Fruit fly (Drosophila melanogaster) whole organism, prepupa: Measurements from ENCODE around the gene bdl.
A peak's percentile ranks its signal among the peaks of the same experiment; 100 is the strongest.

Experiments used
- Blimp-1 ChIP-seq: fragments of 200-800 bp; sonication (Bioruptor generic); optimal IDR thresholded peaks from 3 replicates; lab custom pipeline; 2017; ENCODE audit warnings: missing biosample characterization, missing genetic modification characterization, mild to moderate bottlenecking, moderate library complexity, missing genetic modification reagents
- CG10631 ChIP-seq: fragments of 200-800 bp; sonication (Bioruptor generic); optimal IDR thresholded peaks from 2 replicates; lab custom pipeline; 2016; ENCODE audit warnings: missing biosample characterization, missing genetic modification characterization
- CG10669 ChIP-seq: fragments of 200-800 bp; sonication (Bioruptor generic); optimal IDR thresholded peaks from 3 replicates; lab custom pipeline; 2018; ENCODE audit warnings: missing biosample characterization, mild to moderate bottlenecking, missing genetic modification characterization, moderate library complexity
- CG11762 ChIP-seq: fragments of 200-800 bp; sonication (Bioruptor generic); optimal IDR thresholded peaks from 3 replicates; lab custom pipeline; 2016; ENCODE audit warnings: missing biosample characterization, missing genetic modification characterization; ENCODE audit not compliant: insufficient read depth
- CG11902 ChIP-seq: fragments of 200-800 bp; sonication (Bioruptor generic); optimal IDR thresholded peaks from 3 replicates; lab custom pipeline; 2016; ENCODE audit warnings: missing biosample characterization, missing genetic modification characterization
- CG15336 ChIP-seq: fragments of 200-800 bp; sonication (Bioruptor generic); IDR thresholded peaks from 2 replicates; pipeline ENCODE4 v1.3.6; 2022; ENCODE audit warnings: missing biosample characterization, missing genetic modification characterization
- CG1621 ChIP-seq: fragments of 200-800 bp; sonication (Bioruptor generic); optimal IDR thresholded peaks from 3 replicates; lab custom pipeline; 2018; ENCODE audit warnings: missing biosample characterization, mild to moderate bottlenecking, missing genetic modification characterization
- CG16779 ChIP-seq: fragments of 200-800 bp; sonication (Bioruptor generic); optimal IDR thresholded peaks from 3 replicates; lab custom pipeline; 2017; ENCODE audit warnings: missing biosample characterization, mild to moderate bottlenecking, missing genetic modification characterization
- CG3032 ChIP-seq: fragments of 200-800 bp; optimal IDR thresholded peaks from 2 replicates; lab custom pipeline; 2019; ENCODE audit warnings: missing biosample characterization, mild to moderate bottlenecking, missing genetic modification characterization, moderate library complexity
- CG32006 ChIP-seq: fragments of 200-800 bp; sonication (Bioruptor generic); optimal IDR thresholded peaks from 3 replicates; lab custom pipeline; 2017; ENCODE audit warnings: missing biosample characterization, mild to moderate bottlenecking, missing genetic modification characterization
- CG34406 ChIP-seq: fragments of 200-800 bp; sonication (Bioruptor generic); optimal IDR thresholded peaks from 3 replicates; lab custom pipeline; 2016; ENCODE audit warnings: missing biosample characterization, missing genetic modification characterization
- CG3919 ChIP-seq: fragments of 200-800 bp; sonication (Bioruptor generic); optimal IDR thresholded peaks from 3 replicates; lab custom pipeline; 2016; ENCODE audit warnings: missing biosample characterization, missing genetic modification characterization
- CG6163 ChIP-seq: fragments of 200-800 bp; sonication (Bioruptor generic); IDR thresholded peaks from 3 replicates; pipeline ENCODE4 v1.3.6; 2022; ENCODE audit warnings: missing biosample characterization, missing genetic modification characterization
- CG6276 ChIP-seq: fragments of 200-800 bp; sonication (Bioruptor generic); optimal IDR thresholded peaks from 2 replicates; lab custom pipeline; 2017; ENCODE audit warnings: missing biosample characterization, mild to moderate bottlenecking, missing genetic modification characterization
- CG6808 ChIP-seq: fragments of 200-800 bp; sonication (Bioruptor generic); optimal IDR thresholded peaks from 3 replicates; lab custom pipeline; 2017; ENCODE audit warnings: missing biosample characterization, missing genetic modification characterization, mild to moderate bottlenecking, moderate library complexity, missing genetic modification reagents
- CG6854 ChIP-seq: fragments of 200-800 bp; sonication (Bioruptor generic); optimal IDR thresholded peaks from 2 replicates; lab custom pipeline; 2017; ENCODE audit warnings: missing biosample characterization, mild to moderate bottlenecking, missing genetic modification characterization
- CG7368 ChIP-seq: fragments of 200-800 bp; sonication (Bioruptor generic); optimal IDR thresholded peaks from 3 replicates; lab custom pipeline; 2016; ENCODE audit warnings: missing biosample characterization, missing genetic modification characterization
- CG8119 ChIP-seq: fragments of 200-800 bp; sonication (Bioruptor generic); IDR thresholded peaks from 3 replicates; pipeline ENCODE4 v1.3.6; 2022; ENCODE audit warnings: missing biosample characterization, missing genetic modification characterization
- CG8632 ChIP-seq: fragments of 200-800 bp; sonication (Bioruptor generic); optimal IDR thresholded peaks from 3 replicates; lab custom pipeline; 2016; ENCODE audit warnings: missing biosample characterization, missing genetic modification characterization
- CG9139 ChIP-seq: fragments of 200-800 bp; sonication (Bioruptor generic); optimal IDR thresholded peaks from 3 replicates; lab custom pipeline; 2017; ENCODE audit warnings: missing biosample characterization, mild to moderate bottlenecking, missing genetic modification characterization
- Eip75B ChIP-seq: fragments of 200-800 bp; sonication (Bioruptor generic); optimal IDR thresholded peaks from 3 replicates; lab custom pipeline; 2016; ENCODE audit warnings: missing biosample characterization, missing genetic modification characterization
- Eip78C ChIP-seq: fragments of 200-800 bp; sonication (Bioruptor generic); peaks from one replicate; lab custom pipeline; 2016; ENCODE audit warnings: missing biosample characterization, missing genetic modification characterization
- Eip93F ChIP-seq: fragments of 200-800 bp; sonication (Bioruptor generic); optimal IDR thresholded peaks from 2 replicates; lab custom pipeline; 2016; ENCODE audit warnings: missing biosample characterization, mild to moderate bottlenecking, missing genetic modification characterization
- Ets21C ChIP-seq: fragments of 200-800 bp; sonication (Bioruptor generic); optimal IDR thresholded peaks from 3 replicates; lab custom pipeline; 2016; ENCODE audit warnings: missing biosample characterization, missing genetic modification characterization
- Ets96B ChIP-seq: fragments of 200-800 bp; optimal IDR thresholded peaks from 2 replicates; lab custom pipeline; 2019; ENCODE audit warnings: missing biosample characterization, mild to moderate bottlenecking, missing genetic modification characterization, moderate library complexity
- Gug ChIP-seq: fragments of 200-800 bp; sonication (Bioruptor generic); IDR thresholded peaks from 2 replicates; pipeline ENCODE4 v1.3.6; 2022; ENCODE audit warnings: missing biosample characterization, missing genetic modification characterization
- Hr38 ChIP-seq: sonication (Bioruptor generic); optimal IDR thresholded peaks from 2 replicates; lab custom pipeline; 2016; ENCODE audit warnings: missing biosample characterization, missing genetic modification characterization
- Hr39 ChIP-seq: fragments of 200-800 bp; sonication (Bioruptor generic); optimal IDR thresholded peaks from 2 replicates; lab custom pipeline; 2016; ENCODE audit warnings: missing biosample characterization, missing genetic modification characterization
- Hr4 ChIP-seq: fragments of 200-800 bp; sonication (Bioruptor generic); optimal IDR thresholded peaks from 3 replicates; lab custom pipeline; 2016; ENCODE audit warnings: missing biosample characterization, missing genetic modification characterization
- Lpt ChIP-seq: fragments of 200-800 bp; sonication (Bioruptor generic); optimal IDR thresholded peaks from 3 replicates; lab custom pipeline; 2016; ENCODE audit warnings: missing biosample characterization, missing genetic modification characterization
- Met ChIP-seq: fragments of 200-800 bp; sonication (Bioruptor generic); optimal IDR thresholded peaks from 3 replicates; lab custom pipeline; 2016; ENCODE audit warnings: missing biosample characterization, missing genetic modification characterization
- OdsH ChIP-seq: fragments of 200-800 bp; sonication (Bioruptor generic); optimal IDR thresholded peaks from 3 replicates; lab custom pipeline; 2016; ENCODE audit warnings: missing biosample characterization, missing genetic modification characterization
- Smox ChIP-seq: fragments of 200-800 bp; sonication (Bioruptor generic); optimal IDR thresholded peaks from 3 replicates; lab custom pipeline; 2016; ENCODE audit warnings: missing biosample characterization, missing genetic modification characterization
- Sox102F ChIP-seq: fragments of 200-800 bp; sonication (Bioruptor generic); optimal IDR thresholded peaks from 2 replicates; lab custom pipeline; 2016; ENCODE audit warnings: missing biosample characterization, mild to moderate bottlenecking, missing genetic modification characterization
- Sox14 ChIP-seq: fragments of 200-800 bp; sonication (Bioruptor generic); optimal IDR thresholded peaks from 3 replicates; lab custom pipeline; 2016; ENCODE audit warnings: missing biosample characterization, missing genetic modification characterization
- achi ChIP-seq: fragments of 200-800 bp; sonication (Bioruptor generic); optimal IDR thresholded peaks from 3 replicates; lab custom pipeline; 2016; ENCODE audit warnings: missing biosample characterization, missing genetic modification characterization
- acj6 ChIP-seq: fragments of 200-800 bp; sonication (Bioruptor generic); optimal IDR thresholded peaks from 3 replicates; lab custom pipeline; 2016; ENCODE audit warnings: missing biosample characterization, missing genetic modification characterization
- cyc ChIP-seq: fragments of 200-800 bp; sonication (Bioruptor generic); optimal IDR thresholded peaks from 3 replicates; lab custom pipeline; 2016; ENCODE audit warnings: missing biosample characterization, missing genetic modification characterization
- dac ChIP-seq: fragments of 200-800 bp; sonication (Bioruptor generic); optimal IDR thresholded peaks from 2 replicates; lab custom pipeline; 2017; ENCODE audit warnings: missing biosample characterization, mild to moderate bottlenecking, missing genetic modification characterization
- dsx ChIP-seq: fragments of 200-800 bp; optimal IDR thresholded peaks from 3 replicates; lab custom pipeline; 2019; ENCODE audit warnings: missing biosample characterization, mild to moderate bottlenecking, missing genetic modification characterization, moderate library complexity; ENCODE audit not compliant: poor library complexity, severe bottlenecking
- eg ChIP-seq: fragments of 200-800 bp; sonication (Bioruptor generic); IDR thresholded peaks from 3 replicates; pipeline ENCODE4 v1.3.6; 2022; ENCODE audit warnings: missing biosample characterization, missing genetic modification characterization
- esn ChIP-seq: fragments of 200-800 bp; sonication (Bioruptor generic); optimal IDR thresholded peaks from 2 replicates; lab custom pipeline; 2016; ENCODE audit warnings: missing biosample characterization, mild to moderate bottlenecking, missing genetic modification characterization, moderate library complexity
- fd59A ChIP-seq: fragments of 200-800 bp; sonication (Bioruptor generic); optimal IDR thresholded peaks from 2 replicates; lab custom pipeline; 2017; ENCODE audit warnings: missing biosample characterization, mild to moderate bottlenecking, missing genetic modification characterization, missing genetic modification reagents
- fkh ChIP-seq: fragments of 200-800 bp; sonication (Bioruptor generic); optimal IDR thresholded peaks from 3 replicates; lab custom pipeline; 2017; ENCODE audit warnings: missing biosample characterization, mild to moderate bottlenecking, missing genetic modification characterization, moderate library complexity
- lz ChIP-seq: fragments of 200-800 bp; sonication (Bioruptor generic); optimal IDR thresholded peaks from 3 replicates; lab custom pipeline; 2016; ENCODE audit warnings: missing biosample characterization, missing genetic modification characterization
- net ChIP-seq: fragments of 200-800 bp; sonication (Bioruptor generic); optimal IDR thresholded peaks from 3 replicates; lab custom pipeline; 2016; ENCODE audit warnings: missing biosample characterization, missing genetic modification characterization
- pdm3 ChIP-seq: fragments of 200-800 bp; sonication (Bioruptor generic); optimal IDR thresholded peaks from 3 replicates; lab custom pipeline; 2016; ENCODE audit warnings: missing biosample characterization, missing genetic modification characterization
- salr ChIP-seq, 2 experiments: fragments of 200-800 bp; sonication (Bioruptor generic); optimal IDR thresholded peaks; 3 replicates each; lab custom pipeline; 2016 to 2018; ENCODE audit warnings: missing biosample characterization in 2 of 2, missing genetic modification characterization in 2 of 2, mild to moderate bottlenecking in 1 of 2
- ss ChIP-seq, 2 experiments: fragments of 200-800 bp; sonication (Bioruptor generic); optimal IDR thresholded peaks; 2 replicates in 1 of 2; 3 replicates in 1 of 2; lab custom pipeline; 2017 to 2018; ENCODE audit warnings: mild to moderate bottlenecking in 2 of 2, missing biosample characterization in 2 of 2, missing genetic modification characterization in 2 of 2, moderate library complexity in 1 of 2
- svp ChIP-seq: fragments of 200-800 bp; sonication (Bioruptor generic); peaks from one replicate; lab custom pipeline; 2016; ENCODE audit warnings: missing biosample characterization, missing genetic modification characterization
- topi ChIP-seq: fragments of 200-800 bp; sonication (Bioruptor generic); optimal IDR thresholded peaks from 3 replicates; lab custom pipeline; 2016; ENCODE audit warnings: missing biosample characterization, missing genetic modification characterization
- vri ChIP-seq: fragments of 200-800 bp; sonication (Bioruptor generic); optimal IDR thresholded peaks from 3 replicates; lab custom pipeline; 2016; ENCODE audit warnings: missing biosample characterization, mild to moderate bottlenecking, missing genetic modification characterization

The bdl gene

DNA sequence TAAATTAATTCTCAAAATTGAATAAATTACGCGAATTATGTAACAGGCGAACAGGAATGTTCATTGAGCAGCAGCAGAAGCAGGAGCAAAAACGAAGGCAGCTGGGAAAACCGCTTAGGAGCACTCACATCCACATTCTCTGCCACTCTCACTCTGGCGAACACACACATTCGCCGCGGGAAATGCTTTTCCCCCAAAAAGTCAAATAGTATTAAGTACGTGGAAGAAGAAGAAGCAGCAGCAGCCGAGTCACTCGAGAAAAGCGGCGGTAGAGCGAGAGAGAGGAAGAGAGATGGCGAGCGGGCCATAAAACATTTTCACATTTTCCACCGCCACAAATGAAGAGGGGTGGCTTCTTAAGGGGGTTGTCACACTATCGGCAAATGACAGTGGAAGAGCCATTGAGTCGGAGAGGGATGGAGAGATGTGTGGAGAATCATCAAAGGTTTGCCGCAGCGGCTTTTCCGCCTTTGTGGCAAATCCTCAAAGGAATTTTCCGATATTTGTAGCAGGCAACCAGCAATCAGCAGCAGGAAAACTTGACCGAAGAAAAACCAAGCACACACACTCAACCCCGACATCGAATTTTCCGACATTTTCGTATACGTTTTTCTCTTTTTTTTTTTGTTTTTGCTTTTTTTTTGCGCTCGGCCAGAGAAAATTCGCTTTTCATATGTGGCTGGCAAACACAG lies 22.4 kb downstream of the bdl start:
- TF ChIP-seq net (GFP tag; lab: Kevin White, UChicago) (peak; percentile 29), CG6276 (GFP tag; lab: Kevin White, UChicago) (peak; percentile 91), Hr38 (GFP tag; lab: Kevin White, UChicago) (peak; percentile 11), acj6 (GFP tag; lab: Kevin White, UChicago) (no peak), CG6854 (GFP tag; lab: Kevin White, UChicago) (no peak), achi (GFP tag; lab: Kevin White, UChicago) (peak; percentile 19), CG3919 (GFP tag; lab: Kevin White, UChicago) (no peak), CG6808 (GFP tag; lab: Kevin White, UChicago) (no peak), esn (GFP tag; lab: Kevin White, UChicago) (no peak), Ets96B (tag; lab: Kevin White, UChicago) (no peak), Sox14 (GFP tag; lab: Kevin White, UChicago) (no peak), CG32006 (GFP tag; lab: Kevin White, UChicago) (peak; percentile 5), CG10669 (GFP tag; lab: Kevin White, UChicago) (no peak), dac (GFP tag; lab: Kevin White, UChicago) (peak; percentile 48), CG6163 (peak; percentile 82), CG34406 (no peak), CG11902 (GFP tag; lab: Kevin White, UChicago) (no peak), lz (GFP tag; lab: Kevin White, UChicago) (no peak), Eip75B (GFP tag; lab: Kevin White, UChicago) (no peak), Ets21C (GFP tag; lab: Kevin White, UChicago) (no peak), Eip93F (GFP tag; lab: Kevin White, UChicago) (no peak), CG10631 (GFP tag; lab: Kevin White, UChicago) (no peak), OdsH (GFP tag; lab: Kevin White, UChicago) (no peak), Smox (no peak), ss (GFP tag; optimal IDR thresholded peaks at IDR 0.05; lab: Kevin White, UChicago) (no peak), CG1621 (tag; lab: Kevin White, UChicago) (no peak), CG7368 (GFP tag; lab: Kevin White, UChicago) (no peak), CG15336 (peak; percentile 90), Sox102F (no peak), Hr39 (GFP tag; lab: Kevin White, UChicago) (no peak), CG11762 (GFP tag; lab: Kevin White, UChicago) (no peak), svp (GFP tag; lab: Kevin White, UChicago) (no peak), dsx (GFP tag; lab: Kevin White, UChicago) (no peak), CG16779 (tag; lab: Kevin White, UChicago) (no peak), topi (GFP tag; lab: Kevin White, UChicago) (no peak), CG8119 (GFP tag; lab: Robert Waterston, UW) (peak; percentile 91), vri (no peak), cyc (GFP tag; lab: Kevin White, UChicago) (no peak), CG3032 (tag; lab: Kevin White, UChicago) (no peak), CG9139 (no peak), fd59A (GFP tag; lab: Kevin White, UChicago) (no peak), Met (GFP tag; lab: Kevin White, UChicago) (no peak), Lpt (GFP tag; lab: Kevin White, UChicago) (peak; percentile 60), Gug (GFP tag; lab: Robert Waterston, UW) (peak; percentile 51), pdm3 (no peak), CG8632 (GFP tag; lab: Kevin White, UChicago) (no peak), salr (GFP tag; optimal IDR thresholded peaks at IDR 0.05; lab: Kevin White, UChicago) (peak in 1 of 2 experiments; percentile 73), Blimp-1 (no peak), Hr4 (GFP tag; lab: Kevin White, UChicago) (peak; percentile 11), eg (GFP tag; lab: Robert Waterston, UW) (peak; percentile 93), fkh (no peak), Eip78C (GFP tag; lab: Kevin White, UChicago) (peak; percentile 61)
